Worm (Caenorhabditis elegans): ENCODE data around the gene ucr-2.2.

ucr-2.2 gene

DNA sequence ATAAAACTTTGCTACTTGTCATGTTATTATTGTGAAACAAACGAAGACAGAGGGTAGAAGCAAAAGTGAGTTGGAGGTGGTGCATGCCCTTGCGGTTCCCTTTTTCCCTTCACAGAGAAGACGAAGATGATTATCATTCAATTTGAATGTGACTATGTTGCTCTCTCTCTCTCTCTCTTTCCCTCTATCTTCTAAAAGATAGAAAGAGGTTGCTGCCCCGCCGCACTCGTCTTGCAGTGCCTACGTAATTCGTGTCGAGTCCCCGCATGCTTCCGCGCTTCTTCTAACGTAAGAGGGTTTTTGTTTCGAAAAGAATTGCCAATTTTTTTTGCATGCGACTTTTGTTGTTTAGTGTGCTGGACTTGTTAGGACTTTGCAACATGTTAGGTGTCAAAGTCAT, 45.5 kb upstream of the ucr-2.2 start:
- TF ChIP-seq snpc-4 (tag; optimal IDR thresholded peaks at IDR 0.05) (no peak), ces-1 (GFP tag; optimal IDR thresholded peaks at IDR 0.05) (peak; percentile 80), elt-1 (tag; optimal IDR thresholded peaks at IDR 0.05; ENCODE audit: borderline replicate concordance, insufficient read depth) (no peak), mep-1 (tag; optimal IDR thresholded peaks at IDR 0.05) (no peak), hlh-1 (tag; optimal IDR thresholded peaks at IDR 0.05) (no peak), unc-62 (GFP tag; optimal IDR thresholded peaks at IDR 0.05) (no peak)

DNA sequence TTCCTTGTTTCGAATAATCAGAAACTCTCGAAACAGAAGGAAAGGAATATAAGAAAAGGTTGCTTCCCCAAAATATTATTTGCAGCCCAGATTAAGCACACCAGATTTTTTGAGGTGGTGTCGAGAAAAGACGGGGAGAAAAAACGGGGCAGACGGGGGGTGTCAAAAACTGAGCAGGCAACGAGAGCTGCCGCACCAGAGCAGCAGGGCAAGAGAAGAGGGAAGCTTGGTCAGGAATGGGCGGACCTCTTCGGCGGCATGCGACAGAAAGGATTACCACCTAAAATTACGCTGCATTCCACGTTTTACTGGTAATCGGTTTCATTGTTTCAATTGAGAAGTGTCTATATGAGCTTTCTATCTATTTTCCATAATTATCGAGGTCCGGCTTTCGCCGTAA, 41.6 kb upstream of the ucr-2.2 start:
- no peak for TF ChIP-seq lin-13 (tag; optimal IDR thresholded peaks at IDR 0.05)
- TF ChIP-seq cnd-1 (tag; optimal IDR thresholded peaks at IDR 0.05) = no peak
- no peak for TF ChIP-seq lsy-2 (tag; optimal IDR thresholded peaks at IDR 0.05)
- no peak for TF ChIP-seq ceh-83 (GFP tag; optimal IDR thresholded peaks at IDR 0.05)
- no peak for TF ChIP-seq hlh-1 (tag; optimal IDR thresholded peaks at IDR 0.05)
- no peak for TF ChIP-seq nhr-2 (tag; optimal IDR thresholded peaks at IDR 0.05)
- no peak for TF ChIP-seq zip-8 (tag; optimal IDR thresholded peaks at IDR 0.05)
- TF ChIP-seq blmp-1 (tag; optimal IDR thresholded peaks at IDR 0.05) = no peak
- TF ChIP-seq unc-39 (tag; optimal IDR thresholded peaks at IDR 0.05) = no peak
- no peak for TF ChIP-seq snpc-4 (tag; optimal IDR thresholded peaks at IDR 0.05)
- no peak for TF ChIP-seq unc-62 (GFP tag; optimal IDR thresholded peaks at IDR 0.05)
- no peak for TF ChIP-seq nhr-76 (tag; optimal IDR thresholded peaks at IDR 0.05)
- TF ChIP-seq bed-3 (GFP tag; optimal IDR thresholded peaks at IDR 0.05) = no peak

DNA sequence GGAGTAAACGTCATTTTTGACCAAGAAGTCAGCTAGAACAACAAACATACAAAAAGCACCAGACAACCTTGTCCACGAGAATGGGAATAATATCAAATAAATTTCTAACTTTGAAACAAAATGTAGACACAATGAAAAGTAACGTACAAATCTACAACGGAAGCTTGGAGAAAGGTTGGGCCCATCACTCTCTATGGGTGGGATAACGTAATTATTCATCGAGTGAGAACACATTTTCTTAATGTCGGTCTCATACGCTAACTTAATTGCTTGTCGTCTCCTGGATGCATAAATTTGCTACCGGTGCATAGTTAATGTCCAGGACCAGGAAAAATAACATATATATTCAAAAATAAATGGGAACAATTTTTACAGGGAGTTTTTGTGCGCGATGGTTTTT, 40.5 kb upstream of the ucr-2.2 start:
- TF ChIP-seq ces-1 (GFP tag; optimal IDR thresholded peaks at IDR 0.05) = peak; percentile 79
- no peak for TF ChIP-seq ztf-11 (tag; optimal IDR thresholded peaks at IDR 0.05)

DNA sequence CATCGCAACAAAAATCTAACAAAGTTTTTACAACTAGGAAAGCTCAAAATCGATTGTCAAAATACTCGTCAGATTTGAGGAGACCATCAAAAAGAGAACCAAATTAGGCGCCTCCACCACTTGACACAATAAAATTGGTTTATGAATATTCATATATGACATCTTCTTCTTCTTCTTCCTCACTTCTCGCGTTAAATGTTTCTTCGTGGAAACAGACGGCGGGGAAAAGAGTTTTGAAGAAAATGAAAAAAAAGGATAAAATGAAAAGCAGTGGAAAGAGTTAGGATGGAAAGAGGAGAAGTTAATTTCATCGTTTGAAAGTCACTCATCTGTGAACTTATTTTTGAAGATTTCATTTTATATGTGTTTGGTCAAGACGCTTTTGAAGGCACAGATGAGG, 38.8 kb upstream of the ucr-2.2 start:
- peak; percentile 80 for TF ChIP-seq ces-1 (GFP tag; optimal IDR thresholded peaks at IDR 0.05)
- no peak for TF ChIP-seq ham-2 (GFP tag; optimal IDR thresholded peaks at IDR 0.05)
- no peak for TF ChIP-seq nhr-76 (tag; optimal IDR thresholded peaks at IDR 0.05)
- no peak for TF ChIP-seq snpc-4 (tag; optimal IDR thresholded peaks at IDR 0.05)

DNA sequence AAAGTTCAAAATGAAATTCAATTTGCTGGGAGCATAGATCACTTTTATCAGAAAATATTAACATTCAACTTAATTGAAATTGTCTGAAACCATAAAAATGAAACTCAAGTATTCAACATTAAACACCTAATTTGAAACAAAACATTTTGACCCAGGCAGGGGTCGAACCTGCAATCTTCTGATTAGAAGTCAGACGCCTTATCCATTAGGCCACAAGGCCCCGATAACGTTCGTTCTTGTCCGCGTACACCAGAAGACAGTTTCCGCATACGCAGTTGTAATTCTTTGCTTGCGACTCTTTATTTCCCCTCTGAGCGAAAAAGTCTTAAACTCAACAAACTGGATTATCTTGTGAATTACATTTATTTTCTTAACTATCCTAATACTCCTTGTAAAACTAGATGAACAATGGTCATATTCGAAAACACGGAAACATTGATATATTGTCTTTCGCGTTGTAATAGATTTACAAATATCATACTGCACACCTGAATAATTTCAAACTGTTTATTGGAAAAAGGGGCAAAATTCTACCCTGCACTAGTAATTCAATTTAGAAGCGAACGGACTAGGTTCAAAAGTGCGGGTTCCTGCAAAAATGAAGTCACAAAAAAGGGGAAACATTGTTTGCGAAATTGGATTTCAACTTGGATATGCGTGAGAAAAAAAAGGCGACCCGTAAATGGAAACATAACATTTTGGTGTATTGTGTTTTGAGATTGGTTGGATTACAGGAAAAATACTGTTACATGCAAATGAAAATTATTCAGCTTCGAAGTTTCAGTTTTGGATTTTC, 27.1 kb upstream of the ucr-2.2 start:
- no peak for TF ChIP-seq mls-2 (tag; optimal IDR thresholded peaks at IDR 0.05)
- no peak for TF ChIP-seq lsy-2 (tag; optimal IDR thresholded peaks at IDR 0.05)
- TF ChIP-seq ztf-11 (tag; optimal IDR thresholded peaks at IDR 0.05) = no peak
- no peak for TF ChIP-seq snpc-4 (tag; optimal IDR thresholded peaks at IDR 0.05)
- TF ChIP-seq ces-1 (GFP tag; optimal IDR thresholded peaks at IDR 0.05) = peak; percentile 5
- TF ChIP-seq sptf-1 (tag; optimal IDR thresholded peaks at IDR 0.05) = peak; percentile 18
- peak; percentile 16 for TF ChIP-seq M03D4.4 (tag; optimal IDR thresholded peaks at IDR 0.05)
- no peak for TF ChIP-seq nhr-76 (tag; optimal IDR thresholded peaks at IDR 0.05)

DNA sequence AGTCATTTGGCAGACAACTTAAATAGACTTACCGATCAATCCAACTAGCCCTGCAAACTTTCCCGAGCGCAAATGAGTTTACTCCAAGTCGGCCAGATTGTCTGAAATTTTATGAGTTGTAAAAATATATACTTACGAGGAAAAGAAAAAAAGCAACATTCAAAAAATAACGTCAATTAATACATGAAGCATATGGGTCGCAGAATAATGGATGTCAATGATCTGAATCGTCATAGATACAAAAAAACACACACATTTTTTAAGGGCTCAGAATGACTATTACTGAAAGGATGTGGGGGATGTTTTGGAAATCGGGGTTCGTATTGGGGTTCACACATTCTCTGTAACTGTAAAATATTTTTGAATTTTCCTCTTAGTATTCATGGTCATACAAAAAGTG, 26.1 kb upstream of the ucr-2.2 start, which contains the start of gene unc-7:
unc-7 (minus strand) TSS at position 101 of the 400 bp plus-strand sequence.
- TF ChIP-seq ham-2 (GFP tag; optimal IDR thresholded peaks at IDR 0.05) (no peak), M03D4.4 (tag; optimal IDR thresholded peaks at IDR 0.05) (no peak), unc-39 (tag; optimal IDR thresholded peaks at IDR 0.05) (no peak), sptf-1 (tag; optimal IDR thresholded peaks at IDR 0.05) (no peak), ces-1 (GFP tag; optimal IDR thresholded peaks at IDR 0.05) (no peak)

DNA sequence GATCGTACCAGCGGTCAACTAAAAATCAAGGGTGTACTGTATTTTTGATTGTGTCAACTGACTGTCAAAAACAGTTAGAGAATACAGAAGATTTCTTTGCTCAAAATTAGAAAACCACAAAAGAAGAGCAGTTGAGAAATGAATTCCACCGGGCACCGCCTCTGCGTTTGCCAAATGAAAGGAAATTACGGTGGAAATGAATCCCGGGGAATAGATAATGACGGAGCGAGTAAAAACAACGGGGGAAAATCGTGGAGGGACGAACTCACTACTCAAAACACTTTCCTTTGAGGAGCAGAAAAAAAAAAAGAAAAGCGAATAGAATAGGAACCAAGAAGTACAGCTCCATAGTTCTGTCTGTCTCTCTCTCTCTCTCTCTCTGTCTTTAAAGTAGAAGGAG, 25.3 kb upstream of the ucr-2.2 start:
- no peak for TF ChIP-seq sptf-1 (tag; optimal IDR thresholded peaks at IDR 0.05)
- no peak for TF ChIP-seq nhr-28 (tag; optimal IDR thresholded peaks at IDR 0.05)
- TF ChIP-seq nhr-76 (tag; optimal IDR thresholded peaks at IDR 0.05) = no peak
- no peak for TF ChIP-seq blmp-1 (tag; optimal IDR thresholded peaks at IDR 0.05)
- no peak for TF ChIP-seq ceh-83 (GFP tag; optimal IDR thresholded peaks at IDR 0.05)
- no peak for TF ChIP-seq zip-8 (tag; optimal IDR thresholded peaks at IDR 0.05)
- no peak for TF ChIP-seq ces-1 (GFP tag; optimal IDR thresholded peaks at IDR 0.05)
- no peak for TF ChIP-seq snpc-4 (tag; optimal IDR thresholded peaks at IDR 0.05)
- no peak for TF ChIP-seq elt-3 (tag; optimal IDR thresholded peaks at IDR 0.05)
- no peak for TF ChIP-seq elt-1 (tag; optimal IDR thresholded peaks at IDR 0.05; ENCODE audit: borderline replicate concordance, insufficient read depth)
- no peak for TF ChIP-seq cnd-1 (tag; optimal IDR thresholded peaks at IDR 0.05)
- no peak for TF ChIP-seq nhr-2 (tag; optimal IDR thresholded peaks at IDR 0.05)
- TF ChIP-seq unc-39 (tag; optimal IDR thresholded peaks at IDR 0.05) = no peak
- TF ChIP-seq sem-2 (GFP tag; optimal IDR thresholded peaks at IDR 0.05) = no peak
- TF ChIP-seq unc-62 (GFP tag; optimal IDR thresholded peaks at IDR 0.05) = no peak
- no peak for TF ChIP-seq ceh-43 (GFP tag; optimal IDR thresholded peaks at IDR 0.05)
- TF ChIP-seq lin-13 (tag; optimal IDR thresholded peaks at IDR 0.05) = no peak
- no peak for TF ChIP-seq lin-32 (GFP tag; optimal IDR thresholded peaks at IDR 0.05)
- no peak for TF ChIP-seq mab-5 (tag; optimal IDR thresholded peaks at IDR 0.05)
- no peak for TF ChIP-seq lsy-2 (tag; optimal IDR thresholded peaks at IDR 0.05)

Data from whole organism, mixed stage, embryonic.